Fruit fly (Drosophila melanogaster) Kc167 (cell line): ENCODE measurements around the gene grnd.

Experiments
- h ChIP-seq: fragments of >200 bp; optimal IDR thresholded peaks from 3 replicates; lab custom pipeline; 2018; ENCODE audit warnings: missing external identifiers
- insv ChIP-seq: fragments of >200 bp; optimal IDR thresholded peaks from 3 replicates; lab custom pipeline; 2018; ENCODE audit warnings: missing external identifiers
- psq ChIP-seq: fragments of >200 bp; optimal IDR thresholded peaks from 2 replicates; lab custom pipeline; 2017; ENCODE audit warnings: missing external identifiers

DNA sequence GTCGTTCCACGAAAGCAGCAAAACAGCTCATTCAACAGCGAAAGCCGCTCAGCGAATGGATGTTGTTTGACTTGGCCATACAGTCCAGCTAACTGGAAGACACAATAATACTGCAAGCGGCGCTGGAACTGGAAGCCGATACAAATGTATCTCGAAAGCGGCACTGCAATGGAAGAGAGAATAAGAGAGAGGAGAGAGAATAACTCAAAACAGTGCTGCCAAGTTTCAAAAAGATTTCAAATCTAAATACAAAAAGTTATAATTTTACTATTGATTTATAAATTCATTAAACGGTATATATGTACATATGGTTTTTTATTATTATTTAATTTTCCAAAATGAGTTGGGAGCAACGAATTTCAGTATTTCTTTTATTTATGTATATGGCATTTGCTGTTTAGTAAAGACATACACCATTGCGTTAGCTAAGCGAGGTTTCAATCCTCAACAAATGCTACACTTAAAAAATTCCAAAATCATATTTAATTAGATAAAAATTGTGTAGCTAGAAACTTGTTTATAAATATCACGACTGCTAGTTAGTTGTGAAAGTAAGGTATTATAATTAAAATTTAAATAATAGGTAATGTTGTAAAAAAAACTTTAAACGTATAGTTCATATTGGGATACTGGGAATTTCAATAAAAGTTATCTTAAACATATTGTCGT lies 701 bp upstream of the grnd start, which contains the start of gene CG10283:
- TF ChIP-seq h (lab: Kevin White, UChicago) (no peak), psq (no peak), insv (no peak)
